Worm (Caenorhabditis elegans) whole organism, dauer: ENCODE results near the gene srh-127.

Experiments used
- unc-62 ChIP-seq: sonication (generic microtip); optimal IDR thresholded peaks from 2 replicates; lab custom pipeline; 2017; ENCODE audit warnings: missing biosample characterization, missing genetic modification reagents, missing genetic modification characterization

The srh-127 gene

DNA sequence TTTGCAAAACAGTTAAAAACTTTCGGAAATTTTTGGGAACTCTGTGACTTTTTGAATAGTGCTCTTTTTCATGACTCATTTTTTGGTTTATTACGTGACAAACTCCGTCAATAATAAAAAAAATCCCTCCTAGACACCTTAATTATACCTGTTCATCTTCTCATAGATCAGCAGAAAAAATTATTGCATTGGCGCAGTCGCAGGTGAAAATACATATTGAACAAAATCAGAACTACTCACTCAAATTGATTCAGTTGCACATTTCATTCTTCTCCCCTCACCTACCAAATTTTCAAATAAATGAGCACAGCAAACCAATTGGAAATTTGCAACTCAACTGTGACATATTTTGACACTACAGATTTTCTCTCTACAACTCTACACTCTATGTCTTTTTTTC lies at the start of gene srh-127:
Gene srh-127 (plus strand): TSS at position 301 of the 400 bp plus-strand sequence.
- no peak for TF ChIP-seq unc-62 (GFP tag; lab: Kevin White, UChicago)

DNA sequence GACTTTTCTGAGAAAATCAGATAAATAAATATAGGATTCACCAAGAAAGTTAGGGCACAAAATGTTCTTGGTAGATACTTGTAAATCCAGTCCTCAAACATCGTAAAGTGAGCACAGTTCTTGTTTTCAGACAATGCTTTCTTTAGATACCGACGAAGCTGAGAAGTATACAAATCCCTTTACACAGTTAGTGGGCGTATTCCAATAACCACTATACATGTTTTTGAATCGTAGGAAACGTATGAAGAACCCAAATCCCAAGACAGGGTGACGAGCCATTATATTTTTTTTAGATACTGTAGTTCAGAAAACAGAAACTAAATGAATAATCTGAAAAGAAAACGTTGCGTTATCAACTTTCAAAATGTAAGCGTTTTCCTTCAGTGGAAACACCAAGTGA lies 47.3 kb upstream of the srh-127 start, which contains the start of gene srj-44:
Gene srj-44 (minus strand): TSS at position 101 of the 400 bp plus-strand sequence.
- TF ChIP-seq unc-62 (GFP tag; lab: Kevin White, UChicago), result no peak

DNA sequence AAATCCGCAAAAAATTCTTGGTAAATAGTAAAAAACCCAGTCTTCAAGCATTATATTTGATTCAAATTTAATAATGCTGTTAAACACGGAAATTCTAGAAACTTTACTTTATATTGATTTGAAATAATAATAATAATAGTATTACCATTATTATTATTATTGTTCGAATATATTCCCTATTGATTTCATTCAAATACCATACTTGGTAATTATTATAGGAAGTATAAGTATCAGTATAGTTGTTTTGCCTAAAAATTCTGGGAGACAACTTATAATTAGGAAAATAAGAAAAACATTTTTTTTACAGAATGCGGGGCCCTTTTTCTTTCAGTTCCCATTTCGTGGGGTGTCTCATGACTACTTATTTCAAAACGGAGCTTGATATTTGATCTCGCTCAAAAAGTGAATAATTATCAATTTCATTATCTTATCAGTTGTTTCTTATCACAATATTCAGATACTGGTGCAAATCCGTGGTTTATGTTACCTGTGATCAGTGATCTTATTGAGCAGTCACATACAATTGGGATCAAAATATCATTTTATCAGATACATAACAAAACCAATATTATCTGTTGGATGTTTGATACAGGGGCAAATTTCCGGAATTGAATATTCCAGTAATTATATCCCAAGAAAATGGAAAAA lies 44.7 kb upstream of the srh-127 start, which contains the start of gene srj-49:
Gene srj-49 (minus strand): TSS at position 51 of the 648 bp plus-strand sequence.
- TF ChIP-seq unc-62 (GFP tag; lab: Kevin White, UChicago), result no peak

DNA sequence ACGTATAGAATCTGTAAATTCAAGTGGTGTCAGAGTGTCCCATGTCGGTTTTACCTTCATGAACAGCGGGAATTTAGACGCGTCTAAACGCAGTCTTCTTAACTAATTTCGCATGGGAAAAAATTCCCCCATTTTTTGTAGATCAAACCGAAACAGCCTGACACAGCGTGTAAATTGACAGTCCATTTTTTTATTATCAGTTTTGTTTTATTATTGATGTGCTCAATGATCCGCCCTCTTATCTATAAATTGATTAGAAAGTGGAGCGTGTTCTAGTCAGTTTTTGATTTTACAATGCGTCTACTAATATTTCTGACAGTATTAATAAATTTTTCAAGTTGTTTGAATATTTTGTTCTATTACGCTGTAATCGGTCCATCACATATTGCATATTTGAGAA lies 44.0 kb upstream of the srh-127 start, which contains the start of gene ugt-53:
Gene ugt-53 (plus strand): TSS at position 273 of the 400 bp plus-strand sequence.
- no peak for TF ChIP-seq unc-62 (GFP tag; lab: Kevin White, UChicago)

DNA sequence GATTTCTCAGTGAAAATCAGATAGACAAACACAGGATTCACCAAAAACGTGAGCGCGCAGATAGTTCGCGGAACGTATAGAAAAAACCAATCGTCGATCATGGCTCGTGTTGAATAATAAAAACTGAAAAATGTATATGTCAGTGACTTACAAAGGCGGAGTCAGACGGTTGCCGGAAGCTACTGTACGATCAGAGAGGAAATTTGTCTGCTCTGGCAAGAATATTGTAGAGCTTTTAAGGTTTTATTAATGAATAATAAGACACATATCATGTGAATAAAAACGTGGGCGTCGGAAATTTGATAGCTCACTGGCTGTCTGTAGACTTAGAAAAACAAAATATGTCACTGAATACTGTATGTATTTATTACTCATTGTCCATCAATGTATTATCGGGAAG lies 37.6 kb upstream of the srh-127 start, which contains the start of gene srj-57:
Gene srj-57 (minus strand): TSS at position 101 of the 400 bp plus-strand sequence.
- TF ChIP-seq unc-62 (GFP tag; lab: Kevin White, UChicago), result no peak

- no peak for TF ChIP-seq unc-62 (GFP tag; lab: Kevin White, UChicago)
Measured at ce11 chrV:2857842-2858241, 35.2 kb upstream of the srh-127 start, which contains the start of gene srj-55. Gene srj-55, minus strand, starts transcription at chrV:2857942.

- no peak for TF ChIP-seq unc-62 (GFP tag; lab: Kevin White, UChicago)
Measured at ce11 chrV:2859738-2860137, 33.3 kb upstream of the srh-127 start, which contains the start of gene srj-54. Gene srj-54, minus strand, starts transcription at chrV:2859838.

DNA sequence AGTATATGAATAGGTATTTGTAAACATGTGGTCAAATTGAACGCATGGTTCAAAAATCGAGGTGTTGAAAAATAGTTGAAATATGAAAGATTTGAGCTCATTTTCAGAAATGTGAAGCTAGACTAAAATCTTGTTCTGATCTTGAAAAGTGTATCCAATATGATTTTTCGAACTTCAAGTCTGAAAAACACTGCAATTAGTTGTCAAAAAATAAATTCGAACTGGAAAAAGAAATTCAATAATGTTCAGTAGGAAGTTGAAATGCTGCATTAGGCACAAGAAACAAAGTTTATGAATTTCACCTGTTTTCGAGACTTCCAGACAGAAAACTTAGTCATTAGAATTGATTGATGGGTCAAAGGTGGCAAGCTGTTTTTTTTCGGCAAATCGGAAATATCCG lies 31.6 kb upstream of the srh-127 start, which contains the start of gene srh-270:
Gene srh-270 (minus strand): TSS at position 101 of the 400 bp plus-strand sequence.
- no peak for TF ChIP-seq unc-62 (GFP tag; lab: Kevin White, UChicago)

ce11 chrV:2863033-2863432 lies 30.0 kb upstream of the srh-127 start, which contains the start of gene srh-272:
Gene srh-272, plus strand, starts transcription at chrV:2863333.
- no peak for TF ChIP-seq unc-62 (GFP tag; lab: Kevin White, UChicago)

ce11 chrV:2864899-2865298 lies 28.2 kb upstream of the srh-127 start, which contains the start of gene srh-240:
Gene srh-240, plus strand, starts transcription at chrV:2865199.
- TF ChIP-seq unc-62 (GFP tag; lab: Kevin White, UChicago), result no peak

DNA sequence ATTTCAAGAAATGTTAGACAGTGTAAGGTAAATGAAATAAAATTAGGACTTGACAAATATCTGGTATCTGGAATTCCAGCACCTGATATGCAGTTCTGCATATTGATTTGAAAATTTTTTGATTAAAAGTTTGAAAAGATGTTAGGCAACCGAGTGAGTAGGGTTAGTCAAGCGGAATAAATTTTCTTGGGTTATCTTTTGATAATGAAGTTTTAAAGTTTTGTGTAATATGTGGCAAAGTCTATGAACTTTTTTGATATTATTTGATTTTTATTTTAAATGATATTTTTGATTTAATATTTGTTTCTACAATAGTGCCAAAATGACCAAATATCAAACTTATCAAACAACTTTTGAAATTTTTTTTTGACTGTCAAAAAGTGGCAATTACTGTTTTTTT lies 23.6 kb upstream of the srh-127 start, which contains the start of gene srh-241:
Gene srh-241 (minus strand): TSS at position 101 of the 400 bp plus-strand sequence.
- no peak for TF ChIP-seq unc-62 (GFP tag; lab: Kevin White, UChicago)

DNA sequence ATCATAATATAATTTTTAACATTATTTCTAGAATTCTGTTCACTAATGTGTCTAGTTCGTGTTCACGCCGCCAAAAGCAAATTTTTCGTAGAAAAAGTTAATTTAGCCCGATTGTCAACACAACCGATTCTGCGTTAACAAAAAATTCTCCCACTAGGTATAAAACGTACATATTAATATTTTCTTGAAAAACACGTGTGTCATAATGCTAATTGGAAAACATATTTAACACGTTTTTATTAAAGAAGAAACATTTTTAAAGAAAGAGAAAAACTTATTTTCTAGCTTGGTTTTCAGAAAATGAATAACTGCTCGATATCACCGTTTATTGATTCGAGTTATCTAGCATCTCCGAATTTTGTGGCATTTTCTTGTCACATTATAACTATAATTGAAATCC lies 22.9 kb upstream of the srh-127 start, which contains the start of gene srh-243:
Gene srh-243 (plus strand): TSS at position 301 of the 400 bp plus-strand sequence.
- TF ChIP-seq unc-62 (GFP tag; lab: Kevin White, UChicago), result no peak

ce11 chrV:2871754-2872504 lies 21.1 kb upstream of the srh-127 start:
- no peak for TF ChIP-seq unc-62 (GFP tag; lab: Kevin White, UChicago)

ce11 chrV:2872947-2873346 lies 20.1 kb upstream of the srh-127 start:
- no peak for TF ChIP-seq unc-62 (GFP tag; lab: Kevin White, UChicago)

- TF ChIP-seq unc-62 (GFP tag; lab: Kevin White, UChicago), result no peak
Measured at ce11 chrV:2875422-2875821, 17.7 kb upstream of the srh-127 start, which contains the start of gene folt-2. Gene folt-2, minus strand, starts transcription at chrV:2875600.
